Worm (Caenorhabditis elegans) whole organism, L1 larva: ENCODE results near the gene hmg-4.

Experiments
- C04F5.9 ChIP-seq: sonication (generic microtip); optimal IDR thresholded peaks from 2 replicates; lab custom pipeline; 2016; ENCODE audit warnings: missing genetic modification characterization, missing compliant biosample characterization
- C34B4.2 ChIP-seq: sonication (generic microtip); optimal IDR thresholded peaks from 2 replicates; lab custom pipeline; 2017; ENCODE audit warnings: mild to moderate bottlenecking, missing genetic modification characterization, missing compliant biosample characterization
- F16B12.6 ChIP-seq: fragments of 150-350 bp; optimal IDR thresholded peaks from 2 replicates; lab custom pipeline; 2014; ENCODE audit warnings: missing biosample characterization, missing genetic modification characterization
- Y116A8C.19 ChIP-seq: sonication (generic microtip); optimal IDR thresholded peaks from 2 replicates; lab custom pipeline; 2016; ENCODE audit warnings: missing compliant biosample characterization, missing genetic modification characterization, borderline replicate concordance
- aly-2 ChIP-seq: fragments of 150-350 bp; optimal IDR thresholded peaks from 2 replicates; lab custom pipeline; 2014; ENCODE audit warnings: missing biosample characterization, missing genetic modification characterization
- ama-1 ChIP-seq: fragments of 150-350 bp; optimal IDR thresholded peaks from 2 replicates; lab custom pipeline; 2014
- blmp-1 ChIP-seq: fragments of 150-350 bp; optimal IDR thresholded peaks from 2 replicates; lab custom pipeline; 2014; ENCODE audit warnings: missing biosample characterization, missing genetic modification characterization
- ceh-63 ChIP-seq: fragments of 200-800 bp; sonication (Bioruptor generic); optimal IDR thresholded peaks from 2 replicates; lab custom pipeline; 2018; ENCODE audit warnings: mild to moderate bottlenecking, missing genetic modification characterization, missing compliant biosample characterization
- ceh-8 ChIP-seq: fragments of 200-800 bp; sonication (Bioruptor generic); optimal IDR thresholded peaks from 2 replicates; lab custom pipeline; 2018; ENCODE audit warnings: mild to moderate bottlenecking, missing genetic modification characterization, moderate library complexity, missing compliant biosample characterization
- ceh-90 ChIP-seq: sonication (generic microtip); optimal IDR thresholded peaks from 2 replicates; lab custom pipeline; 2016; ENCODE audit warnings: missing genetic modification characterization, missing compliant biosample characterization
- ces-1 ChIP-seq: fragments of 150-350 bp; optimal IDR thresholded peaks from 2 replicates; lab custom pipeline; 2014; ENCODE audit warnings: missing biosample characterization, missing genetic modification reagents, missing genetic modification characterization
- dsc-1 ChIP-seq: sonication (generic microtip); optimal IDR thresholded peaks from 2 replicates; lab custom pipeline; 2016; ENCODE audit warnings: mild to moderate bottlenecking, missing genetic modification characterization, missing compliant biosample characterization
- efl-1 ChIP-seq, 4 experiments: fragments of 150-350 bp; optimal IDR thresholded peaks in 3 of 4; peaks in 1 of 4; 1 replicate in 1 of 4; 2 replicates in 3 of 4; lab custom pipeline; 2014; ENCODE audit warnings: missing biosample characterization in 2 of 4, missing genetic modification characterization in 2 of 4, missing genetic modification reagents in 2 of 4
- efl-3 ChIP-seq: fragments of 200-800 bp; sonication (Bioruptor generic); optimal IDR thresholded peaks from 2 replicates; lab custom pipeline; 2018; ENCODE audit warnings: mild to moderate bottlenecking, missing genetic modification characterization, missing compliant biosample characterization
- egl-27 ChIP-seq, 2 experiments: fragments of 150-350 bp in 1 of 2; sonication (generic microtip); optimal IDR thresholded peaks; 3 replicates each; lab custom pipeline; 2017 to 2018; ENCODE audit warnings: missing biosample characterization in 2 of 2, missing genetic modification characterization in 2 of 2, missing genetic modification reagents in 2 of 2
- ets-5 ChIP-seq: fragments of 200-800 bp; sonication (Bioruptor generic); IDR thresholded peaks from 2 replicates; pipeline ENCODE4 v1.3.6; 2022; ENCODE audit warnings: missing genetic modification characterization, missing compliant biosample characterization
- fkh-4 ChIP-seq: sonication (generic microtip); optimal IDR thresholded peaks from 2 replicates; lab custom pipeline; 2016; ENCODE audit warnings: missing compliant biosample characterization, missing genetic modification characterization, borderline replicate concordance
- fkh-8 ChIP-seq: sonication (generic microtip); optimal IDR thresholded peaks from 2 replicates; lab custom pipeline; 2016; ENCODE audit warnings: mild to moderate bottlenecking, missing genetic modification characterization, missing compliant biosample characterization
- grh-1 ChIP-seq: fragments of 200-800 bp; sonication (Bioruptor generic); IDR thresholded peaks from 2 replicates; pipeline ENCODE4 v1.3.6; 2022; ENCODE audit warnings: missing genetic modification reagents, missing genetic modification characterization, missing compliant biosample characterization
- hlh-17 ChIP-seq: fragments of 200-800 bp; sonication (Bioruptor generic); optimal IDR thresholded peaks from 2 replicates; lab custom pipeline; 2018; ENCODE audit warnings: missing genetic modification characterization, mild to moderate bottlenecking, missing compliant biosample characterization, moderate library complexity, borderline replicate concordance
- isw-1 ChIP-seq: fragments of 200-800 bp; sonication (Bioruptor generic); IDR thresholded peaks from 2 replicates; pipeline ENCODE4 v1.3.6; 2022; ENCODE audit warnings: missing genetic modification characterization, missing compliant biosample characterization
- jun-1 ChIP-seq: fragments of 150-350 bp; optimal IDR thresholded peaks from 2 replicates; lab custom pipeline; 2014; ENCODE audit warnings: missing biosample characterization, missing genetic modification reagents, missing genetic modification characterization
- lin-14 ChIP-seq: fragments of 200-800 bp; sonication (Bioruptor generic); optimal IDR thresholded peaks from 2 replicates; lab custom pipeline; 2018; ENCODE audit warnings: mild to moderate bottlenecking, missing genetic modification characterization, moderate library complexity, missing compliant biosample characterization
- lin-15B ChIP-seq: fragments of 150-350 bp; sonication (generic microtip); optimal IDR thresholded peaks from 3 replicates; lab custom pipeline; 2014; ENCODE audit warnings: missing biosample characterization, missing genetic modification characterization
- lin-35 ChIP-seq, 2 experiments: fragments of 150-350 bp; optimal IDR thresholded peaks; 2 replicates each; lab custom pipeline; 2014; ENCODE audit warnings: missing biosample characterization in 2 of 2, missing genetic modification characterization in 2 of 2, missing genetic modification reagents in 2 of 2
- lin-39 ChIP-seq: fragments of 150-350 bp; optimal IDR thresholded peaks from 2 replicates; lab custom pipeline; 2014; ENCODE audit warnings: missing biosample characterization, missing genetic modification reagents, missing genetic modification characterization
- mdl-1 ChIP-seq, 2 experiments: fragments of 150-350 bp; optimal IDR thresholded peaks; 2 replicates each; lab custom pipeline; 2014 to 2017; ENCODE audit warnings: missing biosample characterization in 2 of 2, missing genetic modification characterization in 2 of 2, inconsistent platforms in 1 of 2
- mef-2 ChIP-seq: fragments of 150-350 bp; optimal IDR thresholded peaks from 2 replicates; lab custom pipeline; 2014; ENCODE audit warnings: missing biosample characterization, missing genetic modification characterization
- mep-1 ChIP-seq: fragments of 150-350 bp; optimal IDR thresholded peaks from 2 replicates; lab custom pipeline; 2014; ENCODE audit warnings: missing biosample characterization, missing genetic modification characterization
- nhr-19 ChIP-seq: fragments of 200-800 bp; sonication (Bioruptor generic); conservative IDR thresholded peaks from 2 replicates; pipeline ENCODE4 v1.3.6; 2022; ENCODE audit warnings: missing genetic modification characterization, missing compliant biosample characterization
- nhr-20 ChIP-seq: sonication (generic microtip); optimal IDR thresholded peaks from 2 replicates; lab custom pipeline; 2016; ENCODE audit warnings: mild to moderate bottlenecking, missing genetic modification characterization, missing compliant biosample characterization
- nhr-47 ChIP-seq: sonication (generic microtip); optimal IDR thresholded peaks from 2 replicates; lab custom pipeline; 2016; ENCODE audit warnings: mild to moderate bottlenecking, missing genetic modification characterization, moderate library complexity, missing compliant biosample characterization
- nhr-76 ChIP-seq: sonication (generic microtip); optimal IDR thresholded peaks from 2 replicates; lab custom pipeline; 2017; ENCODE audit warnings: missing biosample characterization, missing genetic modification characterization
- nhr-77 ChIP-seq: fragments of 150-350 bp; optimal IDR thresholded peaks from 2 replicates; lab custom pipeline; 2014; ENCODE audit warnings: missing biosample characterization, missing genetic modification characterization
- nhr-85 ChIP-seq: sonication (generic microtip); peaks from one replicate; lab custom pipeline; 2016; ENCODE audit warnings: missing genetic modification characterization, inconsistent platforms, missing compliant biosample characterization
- nhr-90 ChIP-seq: sonication (generic microtip); optimal IDR thresholded peaks from 2 replicates; lab custom pipeline; 2016; ENCODE audit warnings: mild to moderate bottlenecking, missing genetic modification characterization, missing compliant biosample characterization; ENCODE audit not compliant: poor library complexity
- pag-3 ChIP-seq: sonication (generic microtip); optimal IDR thresholded peaks from 2 replicates; lab custom pipeline; 2017; ENCODE audit warnings: missing genetic modification characterization, mild to moderate bottlenecking, missing compliant biosample characterization, antibody characterized with exemption, borderline replicate concordance; ENCODE audit not compliant: insufficient read depth
- pax-3 ChIP-seq: fragments of 200-800 bp; sonication (Bioruptor generic); optimal IDR thresholded peaks from 2 replicates; lab custom pipeline; 2018; ENCODE audit warnings: mild to moderate bottlenecking, missing genetic modification characterization, moderate library complexity, missing compliant biosample characterization
- rnt-1 ChIP-seq: sonication (generic microtip); optimal IDR thresholded peaks from 2 replicates; lab custom pipeline; 2016; ENCODE audit warnings: mild to moderate bottlenecking, missing genetic modification characterization, moderate library complexity, missing compliant biosample characterization
- snpc-4 ChIP-seq: fragments of 150-350 bp; optimal IDR thresholded peaks from 2 replicates; lab custom pipeline; 2014; ENCODE audit warnings: missing biosample characterization, missing genetic modification characterization
- snu-23 ChIP-seq: sonication (generic microtip); optimal IDR thresholded peaks from 2 replicates; lab custom pipeline; 2016; ENCODE audit warnings: missing genetic modification characterization, missing compliant biosample characterization
- sup-37 ChIP-seq: fragments of 200-800 bp; sonication (Bioruptor generic); optimal IDR thresholded peaks from 2 replicates; lab custom pipeline; 2018; ENCODE audit warnings: mild to moderate bottlenecking, missing genetic modification characterization, missing compliant biosample characterization
- unc-130 ChIP-seq: fragments of 150-350 bp; optimal IDR thresholded peaks from 2 replicates; lab custom pipeline; 2017; ENCODE audit warnings: missing biosample characterization, missing genetic modification characterization, inconsistent platforms
- unc-62 ChIP-seq: fragments of 150-350 bp; optimal IDR thresholded peaks from 2 replicates; lab custom pipeline; 2014; ENCODE audit warnings: missing biosample characterization, missing genetic modification reagents, missing genetic modification characterization
- unc-86 ChIP-seq: sonication (generic microtip); optimal IDR thresholded peaks from 2 replicates; lab custom pipeline; 2016; ENCODE audit warnings: missing genetic modification characterization, missing compliant biosample characterization
- unc-98 ChIP-seq: fragments of 200-800 bp; sonication (Bioruptor generic); IDR thresholded peaks from 2 replicates; pipeline ENCODE4 v1.3.6; 2022; ENCODE audit warnings: missing genetic modification characterization, missing compliant biosample characterization
- vab-15 ChIP-seq: sonication (generic microtip); optimal IDR thresholded peaks from 2 replicates; lab custom pipeline; 2017; ENCODE audit warnings: missing genotype, mild to moderate bottlenecking, missing genetic modification characterization, missing compliant biosample characterization
- xbp-1 ChIP-seq: sonication (generic microtip); optimal IDR thresholded peaks from 2 replicates; lab custom pipeline; 2016; ENCODE audit warnings: missing genetic modification characterization, missing compliant biosample characterization
- zip-4 ChIP-seq: fragments of 200-800 bp; sonication (Bioruptor generic); optimal IDR thresholded peaks from 2 replicates; lab custom pipeline; 2018; ENCODE audit warnings: mild to moderate bottlenecking, missing genetic modification characterization, moderate library complexity, missing compliant biosample characterization
- ztf-11 ChIP-seq, 2 experiments: sonication (generic microtip); optimal IDR thresholded peaks; 2 replicates each; lab custom pipeline; 2016 to 2017; ENCODE audit warnings: missing genetic modification characterization in 2 of 2, missing biosample characterization in 1 of 2, missing compliant biosample characterization in 1 of 2

The hmg-4 gene

ce11 chrIII:7336214-7336613, 45.2 kb downstream of the hmg-4 start, which contains the start of gene gsp-2 (continued):
- TF ChIP-seq pax-3 (peak; percentile 57), pag-3 (tag; lab: Kevin White, UChicago) (no peak), egl-27 (tag; optimal IDR thresholded peaks at IDR 0.05; lab: Kevin White, UChicago) (no peak), dsc-1 (tag; lab: Kevin White, UChicago) (peak; percentile 53), isw-1 (peak; percentile 73), hlh-17 (GFP tag; lab: Kevin White, UChicago) (no peak), lin-14 (GFP tag; lab: Kevin White, UChicago) (peak; percentile 85), ceh-8 (GFP tag; lab: Kevin White, UChicago) (no peak), snpc-4 (no peak), mef-2 (tag; lab: Kevin White, UChicago) (no peak), jun-1 (tag; lab: Kevin White, UChicago) (peak; percentile 46), efl-1 (optimal IDR thresholded peaks at IDR 0.05; lab: Kevin White, UChicago) (peak; percentile 77 to 78), efl-1 (GFP tag; optimal IDR thresholded peaks at IDR 0.05 in 1 of 2; lab: Kevin White, UChicago) (peak; percentile 66 to 96), snu-23 (GFP tag; lab: Kevin White, UChicago) (peak; percentile 81), xbp-1 (peak; percentile 63), nhr-19 (peak; percentile 81)

- TF ChIP-seq mef-2 (tag; lab: Kevin White, UChicago) (peak; percentile 74), sup-37 (peak; percentile 38), rnt-1 (tag; lab: Kevin White, UChicago) (peak; percentile 93), grh-1 (GFP tag; lab: Robert Waterston, UW) (no peak), mep-1 (peak; percentile 87), unc-86 (peak; percentile 65), F16B12.6 (tag; lab: Kevin White, UChicago) (peak; percentile 33), nhr-76 (tag; lab: Kevin White, UChicago) (no peak), Y116A8C.19 (tag; lab: Kevin White, UChicago) (no peak), nhr-20 (tag; lab: Kevin White, UChicago) (peak; percentile 94), unc-98 (GFP tag; lab: Robert Waterston, UW) (peak; percentile 46), lin-15B (tag; lab: Kevin White, UChicago) (peak; percentile 40), ceh-63 (GFP tag; lab: Kevin White, UChicago) (no peak), aly-2 (tag; lab: Kevin White, UChicago) (peak; percentile 34), lin-35 (GFP tag; optimal IDR thresholded peaks at IDR 0.05; lab: Kevin White, UChicago) (peak; percentile 81 to 88), fkh-4 (no peak), dsc-1 (tag; lab: Kevin White, UChicago) (peak; percentile 52), fkh-8 (tag; lab: Kevin White, UChicago) (peak; percentile 90), nhr-85 (tag; lab: Kevin White, UChicago) (peak; percentile 92), unc-130 (peak; percentile 78), nhr-90 (peak; percentile 81), nhr-47 (tag; lab: Kevin White, UChicago) (peak; percentile 86), ces-1 (GFP tag; lab: Kevin White, UChicago) (no peak), snu-23 (GFP tag; lab: Kevin White, UChicago) (peak; percentile 96), ceh-90 (tag; lab: Kevin White, UChicago) (no peak), C04F5.9 (tag; lab: Kevin White, UChicago) (peak; percentile 42), efl-3 (no peak), ets-5 (GFP tag; lab: Robert Waterston, UW) (no peak), ztf-11 (tag; optimal IDR thresholded peaks at IDR 0.05; lab: Kevin White, UChicago) (no peak), ama-1 (lab: Kevin White, UChicago) (peak; percentile 38), vab-15 (tag; lab: Kevin White, UChicago) (no peak), nhr-77 (peak; percentile 40), C34B4.2 (no peak), mdl-1 (tag; optimal IDR thresholded peaks at IDR 0.05; lab: Kevin White, UChicago) (peak; percentile 56 to 99), zip-4 (GFP tag; lab: Kevin White, UChicago) (no peak), egl-27 (tag; optimal IDR thresholded peaks at IDR 0.05; lab: Kevin White, UChicago) (peak; percentile 32 to 79), lin-39 (tag; lab: Kevin White, UChicago) (peak; percentile 78), unc-62 (no peak), blmp-1 (tag; lab: Kevin White, UChicago) (peak; percentile 100)
Observed at ce11 chrIII:7335220-7335619, 46.2 kb downstream of the hmg-4 start, which contains the start of gene F56C9.10. F56C9.10 (minus strand) TSS chrIII:7335316.
